Fruit fly (Drosophila melanogaster) S2 (cell line): Measurements from ENCODE around the gene CG34451.

Experiments
- CG8478 ChIP-seq: fragments of >200 bp; optimal IDR thresholded peaks from 2 replicates; lab custom pipeline; 2018
- CTCF ChIP-seq, 2 experiments: fragments of >200 bp; optimal IDR thresholded peaks; 2 replicates each; lab custom pipeline; 2018

DNA sequence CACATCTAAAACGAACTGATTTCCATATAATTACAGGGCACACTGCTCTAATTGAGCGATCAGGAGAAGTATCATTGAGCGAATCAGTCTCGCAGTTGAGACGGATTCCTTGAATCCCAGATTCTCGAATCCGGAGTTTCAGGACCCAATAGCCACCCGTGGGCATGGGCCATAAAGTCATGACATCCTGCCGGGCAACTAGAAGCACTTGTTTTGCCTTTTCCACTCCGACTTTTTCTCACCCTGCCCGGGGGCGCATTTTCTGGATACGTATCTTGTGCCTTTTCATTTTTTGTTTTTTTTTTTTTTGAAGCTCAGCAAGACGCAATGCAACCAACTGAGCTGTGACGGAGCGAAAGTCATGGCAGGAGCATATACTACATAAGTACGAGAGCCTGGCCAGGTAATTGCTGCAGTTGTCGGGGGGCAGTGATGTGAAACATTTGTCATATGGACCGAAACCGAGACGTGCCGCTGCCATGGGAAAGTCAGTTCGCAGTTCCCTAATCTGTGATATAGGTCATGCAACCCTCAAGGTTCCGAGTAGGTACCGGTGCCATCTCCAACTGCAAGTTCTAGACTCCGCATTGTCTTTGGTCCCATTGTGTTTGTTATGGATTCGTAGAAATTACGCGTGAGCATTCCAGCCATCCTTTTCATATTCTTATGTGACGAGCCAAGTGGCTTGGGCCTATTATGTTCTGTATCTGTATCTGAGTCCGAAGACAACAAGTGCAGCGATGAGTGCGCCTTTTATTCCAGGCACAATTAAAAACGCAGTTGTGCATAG is 11.7 kb upstream of the CG34451 start:
- TF ChIP-seq CG8478 (lab: Kevin White, UChicago) (no peak), CTCF (optimal IDR thresholded peaks at IDR 0.05; lab: Kevin White, UChicago) (no peak)
